Worm (Caenorhabditis elegans): Measurements from ENCODE around the gene F39F10.5.
"Not testable (repeated sequence)": the region's sequence is repeated elsewhere in the genome, so short reads cannot be mapped to it uniquely, and the experiment has no call there.

DNA sequence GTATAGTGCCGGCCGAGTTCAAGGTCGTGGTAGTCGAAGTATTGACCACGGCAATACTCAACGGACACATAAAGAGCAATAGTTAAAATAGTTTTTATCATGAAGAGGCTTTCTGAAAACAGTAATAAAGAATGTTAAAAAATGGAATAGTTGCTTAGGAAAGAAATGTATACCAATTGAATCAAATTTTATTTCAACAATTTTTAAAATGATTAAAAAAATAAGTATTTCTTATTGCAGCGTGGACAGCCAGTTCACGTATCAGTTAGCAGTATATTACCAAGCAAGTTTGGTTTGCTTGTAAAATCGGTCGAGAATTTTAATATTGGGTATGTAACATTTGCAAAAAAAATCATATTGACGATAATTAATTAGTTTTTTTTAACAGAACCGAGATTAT, at the start of gene F39F10.5:
- not testable (repeated sequence) for TF ChIP-seq unc-62 (GFP tag; optimal IDR thresholded peaks at IDR 0.05); F52B5.7 (tag; optimal IDR thresholded peaks at IDR 0.05); F22D6.2 (tag; optimal IDR thresholded peaks at IDR 0.05); attf-3 (GFP tag; conservative IDR thresholded peaks at IDR 0.05); B0261.1 (tag; optimal IDR thresholded peaks at IDR 0.05)
